Worm (Caenorhabditis elegans) whole organism, L4/young adult: ENCODE measurements around the gene vhl-1.

ENCODE experiments used
- W03F9.2 ChIP-seq: fragments of 150-350 bp; optimal IDR thresholded peaks from 2 replicates; lab custom pipeline; 2014; ENCODE audit warnings: missing biosample characterization, missing genetic modification characterization
- dao-5 ChIP-seq: sonication (generic microtip); optimal IDR thresholded peaks from 2 replicates; lab custom pipeline; 2016; ENCODE audit warnings: missing genotype, missing genetic modification characterization, moderate library complexity, missing compliant biosample characterization
- him-1 ChIP-seq: sonication (generic microtip); optimal IDR thresholded peaks from 2 replicates; lab custom pipeline; 2016; ENCODE audit warnings: missing genotype, missing genetic modification reagents, missing genetic modification characterization, missing compliant biosample characterization

vhl-1 gene

ce11 chrX:11340478-11340877 is 33.3 kb downstream of the vhl-1 start:
- TF ChIP-seq W03F9.2 (tag; lab: Kevin White, UChicago) (no peak), dao-5 (tag; lab: Kevin White, UChicago) (no peak), him-1 (tag; lab: Kevin White, UChicago) (no peak)

ce11 chrX:11344899-11345298 is 37.7 kb downstream of the vhl-1 start:
- TF ChIP-seq him-1 (tag; lab: Kevin White, UChicago) (no peak), W03F9.2 (tag; lab: Kevin White, UChicago) (no peak), dao-5 (tag; lab: Kevin White, UChicago) (no peak)

- TF ChIP-seq W03F9.2 (tag; lab: Kevin White, UChicago) = no peak
- no peak for TF ChIP-seq dao-5 (tag; lab: Kevin White, UChicago)
- TF ChIP-seq him-1 (tag; lab: Kevin White, UChicago) = no peak
These were observed 38.3 kb downstream of the vhl-1 start for ce11 chrX:11345471-11345870.

- TF ChIP-seq him-1 (tag; lab: Kevin White, UChicago) (no peak), W03F9.2 (tag; lab: Kevin White, UChicago) (no peak), dao-5 (tag; lab: Kevin White, UChicago) (no peak)
These were observed 39.0 kb downstream of the vhl-1 start, which contains the start of gene oct-2 for ce11 chrX:11346155-11346554. Gene oct-2, plus strand, starts transcription at chrX:11346455.

- no peak for TF ChIP-seq W03F9.2 (tag; lab: Kevin White, UChicago)
- no peak for TF ChIP-seq him-1 (tag; lab: Kevin White, UChicago)
- no peak for TF ChIP-seq dao-5 (tag; lab: Kevin White, UChicago)
These were observed 44.1 kb downstream of the vhl-1 start for ce11 chrX:11351288-11351687.

- TF ChIP-seq dao-5 (tag; lab: Kevin White, UChicago) (no peak), W03F9.2 (tag; lab: Kevin White, UChicago) (no peak), him-1 (tag; lab: Kevin White, UChicago) (no peak)
These were observed 44.7 kb downstream of the vhl-1 start, which contains the start of gene pgp-3 for ce11 chrX:11351856-11352255. Gene pgp-3, plus strand, starts transcription at chrX:11352156.

- TF ChIP-seq dao-5 (tag; lab: Kevin White, UChicago) (no peak), W03F9.2 (tag; lab: Kevin White, UChicago) (no peak), him-1 (tag; lab: Kevin White, UChicago) (no peak)
These were observed 48.7 kb downstream of the vhl-1 start for ce11 chrX:11355856-11356255.

ce11 chrX:11357516-11357915 is 50.4 kb downstream of the vhl-1 start, which contains the start of gene pgp-4:
Gene pgp-4, plus strand, starts transcription at chrX:11357816.
- TF ChIP-seq dao-5 (tag; lab: Kevin White, UChicago) (no peak), W03F9.2 (tag; lab: Kevin White, UChicago) (no peak), him-1 (tag; lab: Kevin White, UChicago) (no peak)
